Fruit fly (Drosophila melanogaster): Measurements from ENCODE around the gene sty.

The sty gene

dm6 chr3L:3439598-3439997 lies 14.9 kb upstream of the sty start:
- TF ChIP-seq psq (optimal IDR thresholded peaks at IDR 0.05) (no peak), CG8478 (optimal IDR thresholded peaks at IDR 0.05) (no peak), EcR (GFP tag; optimal IDR thresholded peaks at IDR 0.05) (no peak), Dll (optimal IDR thresholded peaks at IDR 0.05) (no peak), usp (GFP tag; optimal IDR thresholded peaks at IDR 0.05) (no peak), pan (optimal IDR thresholded peaks at IDR 0.05) (no peak)

- TF ChIP-seq Dll (optimal IDR thresholded peaks at IDR 0.05) (no peak), pan (optimal IDR thresholded peaks at IDR 0.05) (no peak), CG8478 (optimal IDR thresholded peaks at IDR 0.05) (no peak), EcR (GFP tag; optimal IDR thresholded peaks at IDR 0.05) (no peak), psq (optimal IDR thresholded peaks at IDR 0.05) (no peak), usp (GFP tag; optimal IDR thresholded peaks at IDR 0.05) (no peak)
Measured at dm6 chr3L:3438473-3438872, 13.7 kb upstream of the sty start.

dm6 chr3L:3437664-3438368 lies 13.1 kb upstream of the sty start:
- TF ChIP-seq EcR (GFP tag; optimal IDR thresholded peaks at IDR 0.05) (no peak), CG8478 (optimal IDR thresholded peaks at IDR 0.05) (no peak), Dll (optimal IDR thresholded peaks at IDR 0.05) (no peak), pan (optimal IDR thresholded peaks at IDR 0.05) (no peak), psq (optimal IDR thresholded peaks at IDR 0.05) (no peak), usp (GFP tag; optimal IDR thresholded peaks at IDR 0.05) (no peak)

dm6 chr3L:3436838-3437663 lies 12.3 kb upstream of the sty start:
- TF ChIP-seq usp (GFP tag; optimal IDR thresholded peaks at IDR 0.05) (no peak), EcR (GFP tag; optimal IDR thresholded peaks at IDR 0.05) (no peak), CG8478 (optimal IDR thresholded peaks at IDR 0.05) (no peak), psq (optimal IDR thresholded peaks at IDR 0.05) (no peak), Dll (optimal IDR thresholded peaks at IDR 0.05) (no peak), pan (optimal IDR thresholded peaks at IDR 0.05) (no peak)

- TF ChIP-seq Dll (optimal IDR thresholded peaks at IDR 0.05): no peak
- no peak for TF ChIP-seq psq (optimal IDR thresholded peaks at IDR 0.05)
- TF ChIP-seq pan (optimal IDR thresholded peaks at IDR 0.05): no peak
- TF ChIP-seq EcR (GFP tag; optimal IDR thresholded peaks at IDR 0.05): no peak
- TF ChIP-seq CG8478 (optimal IDR thresholded peaks at IDR 0.05): no peak
- TF ChIP-seq usp (GFP tag; optimal IDR thresholded peaks at IDR 0.05): no peak
Measured at dm6 chr3L:3435531-3436309, 11.0 kb upstream of the sty start.

- TF ChIP-seq EcR (GFP tag; optimal IDR thresholded peaks at IDR 0.05): no peak
- no peak for TF ChIP-seq usp (GFP tag; optimal IDR thresholded peaks at IDR 0.05)
- TF ChIP-seq psq (optimal IDR thresholded peaks at IDR 0.05): no peak
- TF ChIP-seq Dll (optimal IDR thresholded peaks at IDR 0.05): no peak
- TF ChIP-seq CG8478 (optimal IDR thresholded peaks at IDR 0.05): no peak
- TF ChIP-seq pan (optimal IDR thresholded peaks at IDR 0.05): no peak
Measured at dm6 chr3L:3434882-3435281, 10.1 kb upstream of the sty start.

- TF ChIP-seq psq (optimal IDR thresholded peaks at IDR 0.05) (no peak), EcR (GFP tag; optimal IDR thresholded peaks at IDR 0.05) (no peak)
Measured at dm6 chr3L:3433955-3434354, 9.2 kb upstream of the sty start.

dm6 chr3L:3432656-3433344 lies 8.1 kb upstream of the sty start:
- TF ChIP-seq EcR (GFP tag; optimal IDR thresholded peaks at IDR 0.05) (peak in 1 of 2 experiments; percentile 29), psq (optimal IDR thresholded peaks at IDR 0.05) (no peak)

- TF ChIP-seq EcR (GFP tag; optimal IDR thresholded peaks at IDR 0.05) (no peak), pan (optimal IDR thresholded peaks at IDR 0.05) (no peak), CG8478 (optimal IDR thresholded peaks at IDR 0.05) (no peak), usp (GFP tag; optimal IDR thresholded peaks at IDR 0.05) (no peak), psq (optimal IDR thresholded peaks at IDR 0.05) (no peak), Dll (optimal IDR thresholded peaks at IDR 0.05) (no peak)
Measured at dm6 chr3L:3431061-3431648, 6.4 kb upstream of the sty start.

dm6 chr3L:3427037-3427436 lies 2.3 kb upstream of the sty start:
- TF ChIP-seq EcR (GFP tag; optimal IDR thresholded peaks at IDR 0.05): no peak
- no peak for TF ChIP-seq Dll (optimal IDR thresholded peaks at IDR 0.05)
- TF ChIP-seq CG8478 (optimal IDR thresholded peaks at IDR 0.05): no peak
- TF ChIP-seq usp (GFP tag; optimal IDR thresholded peaks at IDR 0.05): no peak
- no peak for TF ChIP-seq psq (optimal IDR thresholded peaks at IDR 0.05)
- no peak for TF ChIP-seq pan (optimal IDR thresholded peaks at IDR 0.05)

dm6 chr3L:3423006-3423405 lies 1.7 kb downstream of the sty start:
- TF ChIP-seq Dll (optimal IDR thresholded peaks at IDR 0.05): no peak
- no peak for TF ChIP-seq usp (GFP tag; optimal IDR thresholded peaks at IDR 0.05)
- TF ChIP-seq CG8478 (optimal IDR thresholded peaks at IDR 0.05): no peak
- TF ChIP-seq EcR (GFP tag; optimal IDR thresholded peaks at IDR 0.05): no peak
- TF ChIP-seq psq (optimal IDR thresholded peaks at IDR 0.05): no peak
- no peak for TF ChIP-seq pan (optimal IDR thresholded peaks at IDR 0.05)
